Worm (Caenorhabditis elegans) whole organism, L2 larva: ENCODE results near the gene F55G7.5.

Experiments
- F13H6.1 ChIP-seq: sonication (generic microtip); optimal IDR thresholded peaks from 2 replicates; lab custom pipeline; 2016; ENCODE audit warnings: missing genetic modification characterization, missing compliant biosample characterization
- ama-1 ChIP-seq: fragments of 150-350 bp; optimal IDR thresholded peaks from 2 replicates; lab custom pipeline; 2018; ENCODE audit warnings: inconsistent platforms
- dmd-4 ChIP-seq: sonication (generic microtip); optimal IDR thresholded peaks from 2 replicates; lab custom pipeline; 2017; ENCODE audit warnings: missing biosample characterization, missing genetic modification characterization
- egl-27 ChIP-seq: sonication (generic microtip); optimal IDR thresholded peaks from 3 replicates; lab custom pipeline; 2017; ENCODE audit warnings: missing biosample characterization, missing genetic modification reagents, missing genetic modification characterization
- elt-3 ChIP-seq: sonication (generic microtip); optimal IDR thresholded peaks from 2 replicates; lab custom pipeline; 2017; ENCODE audit warnings: missing biosample characterization, missing genetic modification characterization
- fos-1 ChIP-seq: fragments of 150-350 bp; optimal IDR thresholded peaks from 2 replicates; lab custom pipeline; 2014; ENCODE audit warnings: missing biosample characterization, missing genetic modification characterization
- gmeb-1 ChIP-seq: fragments of 150-350 bp; optimal IDR thresholded peaks from 2 replicates; lab custom pipeline; 2014; ENCODE audit warnings: missing biosample characterization, missing genetic modification characterization
- lin-11 ChIP-seq: fragments of 150-350 bp; sonication (generic microtip); optimal IDR thresholded peaks from 2 replicates; lab custom pipeline; 2014; ENCODE audit warnings: missing biosample characterization, missing genetic modification characterization, inconsistent platforms, mixed read lengths
- nhr-11 ChIP-seq: fragments of 150-350 bp; optimal IDR thresholded peaks from 2 replicates; lab custom pipeline; 2014; ENCODE audit warnings: missing biosample characterization, missing genetic modification characterization
- nhr-23 ChIP-seq: fragments of 150-350 bp; optimal IDR thresholded peaks from 2 replicates; lab custom pipeline; 2014; ENCODE audit warnings: missing biosample characterization, missing genetic modification reagents, missing genetic modification characterization
- nhr-237 ChIP-seq: fragments of 150-350 bp; optimal IDR thresholded peaks from 2 replicates; lab custom pipeline; 2014; ENCODE audit warnings: missing biosample characterization, missing genetic modification characterization
- nhr-25 ChIP-seq: fragments of 150-350 bp; sonication (generic microtip); optimal IDR thresholded peaks from 3 replicates; lab custom pipeline; 2014; ENCODE audit warnings: missing biosample characterization, missing genetic modification characterization
- unc-55 ChIP-seq: fragments of 150-350 bp; sonication (generic microtip); optimal IDR thresholded peaks from 3 replicates; lab custom pipeline; 2014; ENCODE audit warnings: missing biosample characterization, missing genetic modification reagents, missing genetic modification characterization
- ztf-11 ChIP-seq: sonication (generic microtip); optimal IDR thresholded peaks from 2 replicates; lab custom pipeline; 2017; ENCODE audit warnings: missing biosample characterization, missing genetic modification characterization

ce11 chrX:11937343-11937935 is 1.3 kb downstream of the F55G7.5 start:
- TF ChIP-seq fos-1 (tag; lab: Kevin White, UChicago): peak; percentile 98
- peak; percentile 97 for TF ChIP-seq gmeb-1 (tag; lab: Kevin White, UChicago)
- peak; percentile 99 for TF ChIP-seq unc-55 (GFP tag; lab: Kevin White, UChicago)
- peak; percentile 98 for TF ChIP-seq nhr-25 (tag; lab: Kevin White, UChicago)
- no peak for TF ChIP-seq nhr-23 (tag; lab: Kevin White, UChicago)
- TF ChIP-seq egl-27 (tag; lab: Kevin White, UChicago): peak; percentile 99
- peak; percentile 77 for TF ChIP-seq elt-3 (tag; lab: Kevin White, UChicago)
- TF ChIP-seq ama-1 (lab: Kevin White, UChicago): peak; percentile 51
- TF ChIP-seq dmd-4 (tag; lab: Kevin White, UChicago): peak; percentile 75
- TF ChIP-seq lin-11 (tag; lab: Kevin White, UChicago): peak; percentile 76
- peak; percentile 62 for TF ChIP-seq nhr-11
- TF ChIP-seq F13H6.1 (tag; lab: Kevin White, UChicago): peak; percentile 98
- peak; percentile 96 for TF ChIP-seq nhr-237
- TF ChIP-seq ztf-11 (tag; lab: Kevin White, UChicago): peak; percentile 77
